2 fruit fly cellular contexts compared by ENCODE assay signal in the genomic region with DNA sequence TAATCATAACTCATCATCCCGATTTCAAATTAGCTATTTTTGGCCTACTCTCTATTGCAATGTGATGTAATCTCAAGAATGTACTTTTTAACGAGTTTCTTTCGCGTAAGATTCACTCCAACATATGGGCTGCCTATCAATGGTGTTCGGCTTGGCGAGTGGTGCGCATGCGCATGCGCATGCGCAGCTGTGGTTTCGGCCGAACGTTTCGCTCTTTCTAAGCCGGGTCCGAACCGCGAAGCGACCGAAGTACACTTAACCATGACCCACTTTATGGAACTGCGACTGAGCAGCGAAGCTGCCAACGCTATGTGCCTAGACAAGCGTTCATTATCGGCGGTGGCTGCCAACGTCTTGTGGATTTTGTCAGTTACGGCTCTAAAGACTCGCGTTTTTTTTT.
TF ChIP-seq lines count a peak whose summit lies in the region.

No protein-coding gene starts in this region.

- TF ChIP-seq CTCF in whole organism, embryonic (GFP tag; optimal IDR thresholded peaks at IDR 0.05; lab: Kevin White, UChicago) = no peak

TF ChIP-seq in whole organism, embryonic, 481 proteins besides CTCF, POLR2A, EP300 and RAD21:
- TF ChIP-seq chinmo (GFP tag; IDR thresholded peaks at IDR 0.05; lab: Robert Waterston, UW; ENCODE audit: partially characterized antibody) (0 out of 4 replicates have a peak, but pooled peaks have one; percentile 69), CG16779 (GFP tag; IDR thresholded peaks at IDR 0.05; lab: Robert Waterston, UW) (0 out of 2 replicates have a peak, but pooled peaks have one; percentile 4), CG3163 (GFP tag; optimal IDR thresholded peaks at IDR 0.05; lab: Kevin White, UChicago) (no peak), Deaf1 (tag; optimal IDR thresholded peaks at IDR 0.05; lab: Kevin White, UChicago) (peak; percentile 80), nmo (GFP tag; optimal IDR thresholded peaks at IDR 0.05; lab: Kevin White, UChicago) (no peak), ewg (GFP tag; optimal IDR thresholded peaks at IDR 0.05; lab: Kevin White, UChicago) (peak; percentile 65), disco-r (GFP tag; optimal IDR thresholded peaks at IDR 0.05; lab: Kevin White, UChicago) (no peak)

TF ChIP-seq in whole organism, wandering third instar larva, 38 proteins besides CTCF, POLR2A, EP300 and RAD21:
- TF ChIP-seq Mio (GFP tag; optimal IDR thresholded peaks at IDR 0.05; lab: Kevin White, UChicago) (no peak), Vsx2 (GFP tag; optimal IDR thresholded peaks at IDR 0.05; lab: Kevin White, UChicago; ENCODE audit: partially characterized antibody) (peak; percentile 15)
